Worm (Caenorhabditis elegans) whole organism, L1 larva: Measurements from ENCODE around the gene clh-3.

Source experiments
- C16A3.4 ChIP-seq: fragments of 150-350 bp; optimal IDR thresholded peaks from 2 replicates; lab custom pipeline; 2014; ENCODE audit warnings: missing biosample characterization, missing genetic modification characterization
- aha-1 ChIP-seq: fragments of 150-350 bp; optimal IDR thresholded peaks from 2 replicates; lab custom pipeline; 2014; ENCODE audit warnings: missing biosample characterization, missing genetic modification characterization
- ama-1 ChIP-seq: fragments of 150-350 bp; optimal IDR thresholded peaks from 2 replicates; lab custom pipeline; 2014
- ceh-82 ChIP-seq, 3 experiments: fragments of 150-350 bp in 1 of 3; sonication (generic microtip) in 2 of 3; optimal IDR thresholded peaks; 2 replicates each; lab custom pipeline; 2014 to 2017; ENCODE audit warnings: missing biosample characterization in 3 of 3, missing genetic modification characterization in 3 of 3
- ceh-90 ChIP-seq: sonication (generic microtip); optimal IDR thresholded peaks from 2 replicates; lab custom pipeline; 2016; ENCODE audit warnings: missing genetic modification characterization, missing compliant biosample characterization
- ces-1 ChIP-seq: fragments of 150-350 bp; optimal IDR thresholded peaks from 2 replicates; lab custom pipeline; 2014; ENCODE audit warnings: missing biosample characterization, missing genetic modification reagents, missing genetic modification characterization
- dsc-1 ChIP-seq: sonication (generic microtip); optimal IDR thresholded peaks from 2 replicates; lab custom pipeline; 2016; ENCODE audit warnings: mild to moderate bottlenecking, missing genetic modification characterization, missing compliant biosample characterization
- efl-1 ChIP-seq, 4 experiments: fragments of 150-350 bp; optimal IDR thresholded peaks in 3 of 4; peaks in 1 of 4; 1 replicate in 1 of 4; 2 replicates in 3 of 4; lab custom pipeline; 2014; ENCODE audit warnings: missing biosample characterization in 2 of 4, missing genetic modification characterization in 2 of 4, missing genetic modification reagents in 2 of 4
- egl-13 ChIP-seq: sonication (generic microtip); optimal IDR thresholded peaks from 2 replicates; lab custom pipeline; 2016; ENCODE audit warnings: missing genotype, missing genetic modification reagents, missing genetic modification characterization, missing compliant biosample characterization
- elt-2 ChIP-seq: sonication (generic microtip); optimal IDR thresholded peaks from 2 replicates; lab custom pipeline; 2016; ENCODE audit warnings: missing genetic modification characterization, mild to moderate bottlenecking, inconsistent platforms, missing compliant biosample characterization, missing genetic modification reagents
- fkh-10 ChIP-seq: sonication (generic microtip); optimal IDR thresholded peaks from 2 replicates; lab custom pipeline; 2017; ENCODE audit warnings: missing biosample characterization, missing genetic modification reagents, missing genetic modification characterization
- jun-1 ChIP-seq: fragments of 150-350 bp; optimal IDR thresholded peaks from 2 replicates; lab custom pipeline; 2014; ENCODE audit warnings: missing biosample characterization, missing genetic modification reagents, missing genetic modification characterization
- lin-14 ChIP-seq: fragments of 200-800 bp; sonication (Bioruptor generic); optimal IDR thresholded peaks from 2 replicates; lab custom pipeline; 2018; ENCODE audit warnings: mild to moderate bottlenecking, missing genetic modification characterization, moderate library complexity, missing compliant biosample characterization
- lin-35 ChIP-seq, 2 experiments: fragments of 150-350 bp; optimal IDR thresholded peaks; 2 replicates each; lab custom pipeline; 2014; ENCODE audit warnings: missing biosample characterization in 2 of 2, missing genetic modification characterization in 2 of 2, missing genetic modification reagents in 2 of 2
- lin-39 ChIP-seq: fragments of 150-350 bp; optimal IDR thresholded peaks from 2 replicates; lab custom pipeline; 2014; ENCODE audit warnings: missing biosample characterization, missing genetic modification reagents, missing genetic modification characterization
- mdl-1 ChIP-seq, 2 experiments: fragments of 150-350 bp; optimal IDR thresholded peaks; 2 replicates each; lab custom pipeline; 2014 to 2017; ENCODE audit warnings: missing biosample characterization in 2 of 2, missing genetic modification characterization in 2 of 2, inconsistent platforms in 1 of 2
- nhr-11 ChIP-seq: fragments of 150-350 bp; optimal IDR thresholded peaks from 2 replicates; lab custom pipeline; 2014; ENCODE audit warnings: missing biosample characterization, missing genetic modification characterization
- nhr-12 ChIP-seq: sonication (generic microtip); optimal IDR thresholded peaks from 2 replicates; lab custom pipeline; 2017; ENCODE audit warnings: missing biosample characterization, missing genetic modification characterization
- nhr-19 ChIP-seq: fragments of 200-800 bp; sonication (Bioruptor generic); conservative IDR thresholded peaks from 2 replicates; pipeline ENCODE4 v1.3.6; 2022; ENCODE audit warnings: missing genetic modification characterization, missing compliant biosample characterization
- nhr-20 ChIP-seq: sonication (generic microtip); optimal IDR thresholded peaks from 2 replicates; lab custom pipeline; 2016; ENCODE audit warnings: mild to moderate bottlenecking, missing genetic modification characterization, missing compliant biosample characterization
- nhr-71 ChIP-seq: sonication (generic microtip); optimal IDR thresholded peaks from 2 replicates; lab custom pipeline; 2016; ENCODE audit warnings: mild to moderate bottlenecking, missing genetic modification characterization, moderate library complexity, missing compliant biosample characterization
- nhr-77 ChIP-seq: fragments of 150-350 bp; optimal IDR thresholded peaks from 2 replicates; lab custom pipeline; 2014; ENCODE audit warnings: missing biosample characterization, missing genetic modification characterization
- nhr-85 ChIP-seq: sonication (generic microtip); peaks from one replicate; lab custom pipeline; 2016; ENCODE audit warnings: missing genetic modification characterization, inconsistent platforms, missing compliant biosample characterization
- rnt-1 ChIP-seq: sonication (generic microtip); optimal IDR thresholded peaks from 2 replicates; lab custom pipeline; 2016; ENCODE audit warnings: mild to moderate bottlenecking, missing genetic modification characterization, moderate library complexity, missing compliant biosample characterization
- snpc-4 ChIP-seq: fragments of 150-350 bp; optimal IDR thresholded peaks from 2 replicates; lab custom pipeline; 2014; ENCODE audit warnings: missing biosample characterization, missing genetic modification characterization
- snu-23 ChIP-seq: sonication (generic microtip); optimal IDR thresholded peaks from 2 replicates; lab custom pipeline; 2016; ENCODE audit warnings: missing genetic modification characterization, missing compliant biosample characterization
- sox-4 ChIP-seq: sonication (generic microtip); optimal IDR thresholded peaks from 2 replicates; lab custom pipeline; 2016; ENCODE audit warnings: missing genetic modification characterization, missing compliant biosample characterization
- sptf-1 ChIP-seq: fragments of 150-350 bp; optimal IDR thresholded peaks from 2 replicates; lab custom pipeline; 2014; ENCODE audit warnings: missing biosample characterization, missing genetic modification characterization
- sup-37 ChIP-seq: fragments of 200-800 bp; sonication (Bioruptor generic); optimal IDR thresholded peaks from 2 replicates; lab custom pipeline; 2018; ENCODE audit warnings: mild to moderate bottlenecking, missing genetic modification characterization, missing compliant biosample characterization
- swsn-7 ChIP-seq: sonication (generic microtip); optimal IDR thresholded peaks from 2 replicates; lab custom pipeline; 2016; ENCODE audit warnings: missing genetic modification characterization, missing compliant biosample characterization
- unc-98 ChIP-seq: fragments of 200-800 bp; sonication (Bioruptor generic); IDR thresholded peaks from 2 replicates; pipeline ENCODE4 v1.3.6; 2022; ENCODE audit warnings: missing genetic modification characterization, missing compliant biosample characterization
- zag-1 ChIP-seq: fragments of 150-350 bp; optimal IDR thresholded peaks from 2 replicates; lab custom pipeline; 2014; ENCODE audit warnings: missing biosample characterization, missing genetic modification characterization
- ztf-4 ChIP-seq: fragments of 150-350 bp; optimal IDR thresholded peaks from 2 replicates; lab custom pipeline; 2014; ENCODE audit warnings: missing biosample characterization, missing genetic modification characterization

clh-3 gene

DNA sequence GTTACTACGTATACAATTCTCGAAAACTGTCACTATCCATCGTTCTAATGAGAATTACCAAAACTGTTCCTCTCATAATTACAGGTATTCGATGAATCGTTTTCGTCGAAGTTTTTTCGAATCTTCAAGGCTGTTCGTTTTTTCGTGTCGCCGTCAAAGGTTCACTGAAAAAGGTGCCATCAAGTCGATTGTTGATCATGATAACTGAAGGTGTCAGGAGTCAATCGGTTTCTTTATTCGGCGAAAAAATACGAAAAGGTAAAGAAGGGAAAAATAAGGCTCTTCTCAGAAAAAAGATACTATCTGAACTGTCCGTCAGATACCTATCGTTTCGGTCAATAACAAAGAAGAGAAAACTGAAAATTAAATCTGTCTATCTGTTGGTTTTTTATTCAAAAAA is 13.1 kb upstream of the clh-3 start (continued):
- TF ChIP-seq nhr-12 (tag; lab: Kevin White, UChicago) (no peak), ama-1 (lab: Kevin White, UChicago) (no peak), nhr-71 (no peak), fkh-10 (GFP tag; lab: Kevin White, UChicago) (no peak)

DNA sequence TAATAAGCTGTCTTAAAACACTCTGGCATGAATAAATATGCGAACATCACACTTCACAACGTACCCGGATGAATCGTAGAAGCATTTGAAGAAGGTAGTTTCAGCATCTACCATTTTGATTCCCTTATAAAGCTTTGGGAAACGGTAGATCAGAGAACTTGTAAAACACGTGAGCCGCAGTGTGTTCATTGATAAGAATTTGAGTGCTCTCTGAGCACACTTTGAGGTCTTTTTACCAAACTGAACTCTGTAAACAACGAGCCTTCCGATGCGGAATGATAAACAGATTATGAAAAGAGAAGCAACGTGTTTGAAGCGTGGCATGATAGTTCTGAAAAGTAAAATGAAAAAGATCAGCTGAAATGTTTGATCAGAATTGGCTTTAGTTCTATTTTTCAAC is 12.5 kb upstream of the clh-3 start, which contains the start of gene aqp-1:
Gene aqp-1, minus strand, starts transcription at position 102 of the 400 bp plus-strand sequence.
- TF ChIP-seq mdl-1 (tag; optimal IDR thresholded peaks at IDR 0.05; lab: Kevin White, UChicago): peak in 1 of 2 experiments; percentile 2
- peak; percentile 95 for TF ChIP-seq elt-2
- no peak for TF ChIP-seq efl-1 (optimal IDR thresholded peaks at IDR 0.05; lab: Kevin White, UChicago)
- peak in 1 of 2 experiments; percentile 87 for TF ChIP-seq efl-1 (GFP tag; optimal IDR thresholded peaks at IDR 0.05 in 1 of 2; lab: Kevin White, UChicago)
- no peak for TF ChIP-seq sox-4 (tag; lab: Kevin White, UChicago)
- TF ChIP-seq snpc-4 (tag; lab: Kevin White, UChicago): no peak
- TF ChIP-seq nhr-71: peak; percentile 16
- peak; percentile 68 for TF ChIP-seq nhr-19 (GFP tag; lab: Robert Waterston, UW)
- TF ChIP-seq nhr-11 (tag; lab: Kevin White, UChicago): no peak
- peak in 1 of 2 experiments; percentile 53 for TF ChIP-seq lin-35 (GFP tag; optimal IDR thresholded peaks at IDR 0.05; lab: Kevin White, UChicago)
- TF ChIP-seq nhr-20 (tag; lab: Kevin White, UChicago): peak; percentile 23

ce11 chrII:7236937-7237336 is 11.2 kb upstream of the clh-3 start:
- no peak for TF ChIP-seq jun-1 (tag; lab: Kevin White, UChicago)
- no peak for TF ChIP-seq C16A3.4 (tag; lab: Kevin White, UChicago)
- no peak for TF ChIP-seq sptf-1 (tag; lab: Kevin White, UChicago)
- peak in 1 of 2 experiments; percentile 17 for TF ChIP-seq lin-35 (GFP tag; optimal IDR thresholded peaks at IDR 0.05; lab: Kevin White, UChicago)
- TF ChIP-seq snu-23: no peak
- TF ChIP-seq unc-98 (GFP tag; lab: Robert Waterston, UW): no peak
- no peak for TF ChIP-seq ceh-82 (tag; optimal IDR thresholded peaks at IDR 0.05; lab: Kevin White, UChicago)
- TF ChIP-seq nhr-77 (tag; lab: Kevin White, UChicago): no peak
- peak; percentile 2 for TF ChIP-seq nhr-71
- TF ChIP-seq lin-39 (tag; lab: Kevin White, UChicago): no peak
- no peak for TF ChIP-seq sup-37 (GFP tag; lab: Kevin White, UChicago)
- no peak for TF ChIP-seq rnt-1 (tag; lab: Kevin White, UChicago)
- no peak for TF ChIP-seq egl-13 (tag; lab: Kevin White, UChicago)
- no peak for TF ChIP-seq ces-1 (GFP tag; lab: Kevin White, UChicago)
- no peak for TF ChIP-seq swsn-7 (tag; lab: Kevin White, UChicago)
- TF ChIP-seq dsc-1 (tag; lab: Kevin White, UChicago): no peak
- TF ChIP-seq efl-1 (optimal IDR thresholded peaks at IDR 0.05; lab: Kevin White, UChicago): no peak
- peak in 1 of 2 experiments; percentile 33 for TF ChIP-seq efl-1 (GFP tag; optimal IDR thresholded peaks at IDR 0.05 in 1 of 2; lab: Kevin White, UChicago)
- TF ChIP-seq nhr-85 (tag; lab: Kevin White, UChicago): no peak
- peak; percentile 8 for TF ChIP-seq elt-2
- no peak for TF ChIP-seq ceh-90
- no peak for TF ChIP-seq zag-1 (tag; lab: Kevin White, UChicago)

DNA sequence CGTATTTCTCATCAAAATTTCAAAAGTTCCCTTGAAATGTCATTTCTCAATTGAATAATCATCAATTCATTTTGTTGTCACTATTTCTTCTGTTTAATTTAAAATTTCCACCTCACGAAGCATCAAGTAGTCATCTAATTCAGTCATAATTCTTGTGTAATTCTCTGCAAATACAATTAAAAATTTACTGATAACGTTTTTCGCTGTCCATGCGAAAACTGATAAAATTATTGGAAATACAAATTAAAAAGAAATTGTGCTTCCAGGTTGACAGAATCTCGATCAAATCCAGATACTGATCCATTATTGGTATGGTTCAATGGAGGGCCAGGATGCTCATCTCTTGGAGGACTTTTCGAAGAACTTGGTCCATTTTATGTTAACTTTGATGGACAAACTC is 7.6 kb upstream of the clh-3 start:
- TF ChIP-seq lin-35 (GFP tag; optimal IDR thresholded peaks at IDR 0.05; lab: Kevin White, UChicago): peak in 1 of 2 experiments; percentile 4
- TF ChIP-seq aha-1 (tag; lab: Kevin White, UChicago): no peak
- TF ChIP-seq jun-1 (tag; lab: Kevin White, UChicago): no peak
- no peak for TF ChIP-seq mdl-1 (tag; optimal IDR thresholded peaks at IDR 0.05; lab: Kevin White, UChicago)
- TF ChIP-seq elt-2: peak; percentile 32
- no peak for TF ChIP-seq efl-1 (optimal IDR thresholded peaks at IDR 0.05; lab: Kevin White, UChicago)
- peak in 1 of 2 experiments; percentile 65 for TF ChIP-seq efl-1 (GFP tag; optimal IDR thresholded peaks at IDR 0.05 in 1 of 2; lab: Kevin White, UChicago)

DNA sequence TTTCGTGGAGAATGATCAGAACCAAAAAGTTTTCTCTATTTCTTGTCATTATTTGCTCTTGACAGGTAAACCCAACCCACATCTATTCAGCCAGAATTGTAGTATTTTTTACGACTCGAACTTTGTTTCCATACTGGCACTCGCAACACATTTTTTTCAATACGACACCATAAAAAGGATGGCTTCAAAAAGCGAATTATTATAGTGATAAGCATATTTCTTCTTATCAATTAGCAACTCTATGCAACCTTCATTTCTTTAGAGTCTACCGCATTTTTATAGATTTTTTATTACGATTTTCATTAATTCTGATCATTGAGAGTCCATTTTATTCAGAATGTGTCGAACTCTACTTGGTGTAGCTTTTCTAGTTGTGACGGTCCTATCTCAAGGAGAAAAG is 6.8 kb upstream of the clh-3 start, which contains the start of gene ctsa-3.1:
Gene ctsa-3.1, plus strand, starts transcription at position 337 of the 400 bp plus-strand sequence.
- TF ChIP-seq ztf-4 (no peak), C16A3.4 (tag; lab: Kevin White, UChicago) (no peak), elt-2 (peak; percentile 66), lin-14 (GFP tag; lab: Kevin White, UChicago) (peak; percentile 1)
- TF ChIP-seq, all 84 proteins: peak for 2
